Worm (Caenorhabditis elegans): ENCODE results near the gene npr-22.
A peak's percentile ranks its signal among the peaks of the same experiment; 100 is the strongest.

npr-22 gene

ce11 chrIV:8585076-8586033, 26.1 kb downstream of the npr-22 start, which contains the start of gene catp-7:
TSS of gene catp-7 (plus strand) at chrIV:8585983.
- TF ChIP-seq dao-5 (tag; optimal IDR thresholded peaks at IDR 0.05) (no peak), W03F9.2 (tag; optimal IDR thresholded peaks at IDR 0.05) (no peak), him-1 (tag; optimal IDR thresholded peaks at IDR 0.05) (no peak)

- TF ChIP-seq him-1 (tag; optimal IDR thresholded peaks at IDR 0.05), result no peak
- TF ChIP-seq W03F9.2 (tag; optimal IDR thresholded peaks at IDR 0.05), result no peak
- TF ChIP-seq dao-5 (tag; optimal IDR thresholded peaks at IDR 0.05), result no peak
These were observed 27.8 kb downstream of the npr-22 start for ce11 chrIV:8587057-8587456.

- TF ChIP-seq W03F9.2 (tag; optimal IDR thresholded peaks at IDR 0.05), result no peak
These were observed 28.4 kb downstream of the npr-22 start for ce11 chrIV:8587605-8588004.

ce11 chrIV:8595317-8595716, 36.1 kb downstream of the npr-22 start, which contains the start of gene Y59H11AR.3:
TSS of gene Y59H11AR.3 (minus strand) at chrIV:8595417.
- TF ChIP-seq W03F9.2 (tag; optimal IDR thresholded peaks at IDR 0.05), result no peak

ce11 chrIV:8595767-8596166, 36.5 kb downstream of the npr-22 start, which contains the start of gene clec-181:
TSS of gene clec-181 (plus strand) at chrIV:8596067.
- TF ChIP-seq dao-5 (tag; optimal IDR thresholded peaks at IDR 0.05), result no peak
- no peak for TF ChIP-seq him-1 (tag; optimal IDR thresholded peaks at IDR 0.05)
- no peak for TF ChIP-seq W03F9.2 (tag; optimal IDR thresholded peaks at IDR 0.05)

ce11 chrIV:8597504-8597903, 38.3 kb downstream of the npr-22 start:
- TF ChIP-seq dao-5 (tag; optimal IDR thresholded peaks at IDR 0.05) (no peak), W03F9.2 (tag; optimal IDR thresholded peaks at IDR 0.05) (no peak), him-1 (tag; optimal IDR thresholded peaks at IDR 0.05) (no peak)

ce11 chrIV:8600712-8601330, 41.6 kb downstream of the npr-22 start, which contains the start of gene Y59H11AR.4:
TSS of gene Y59H11AR.4 (minus strand) at chrIV:8600762.
- no peak for TF ChIP-seq W03F9.2 (tag; optimal IDR thresholded peaks at IDR 0.05)
- no peak for TF ChIP-seq dao-5 (tag; optimal IDR thresholded peaks at IDR 0.05)
- no peak for TF ChIP-seq him-1 (tag; optimal IDR thresholded peaks at IDR 0.05)

- TF ChIP-seq dao-5 (tag; optimal IDR thresholded peaks at IDR 0.05), result no peak
These were observed 43.6 kb downstream of the npr-22 start, which contains the start of gene Y59H11AR.10 for ce11 chrIV:8602877-8603276. TSS of gene Y59H11AR.10 (plus strand) at chrIV:8603177.

- TF ChIP-seq dao-5 (tag; optimal IDR thresholded peaks at IDR 0.05) (no peak), W03F9.2 (tag; optimal IDR thresholded peaks at IDR 0.05) (no peak), him-1 (tag; optimal IDR thresholded peaks at IDR 0.05) (no peak)
These were observed 46.0 kb downstream of the npr-22 start for ce11 chrIV:8605217-8605616.

- TF ChIP-seq him-1 (tag; optimal IDR thresholded peaks at IDR 0.05), result no peak
- no peak for TF ChIP-seq dao-5 (tag; optimal IDR thresholded peaks at IDR 0.05)
- TF ChIP-seq W03F9.2 (tag; optimal IDR thresholded peaks at IDR 0.05), result no peak
These were observed 49.0 kb downstream of the npr-22 start for ce11 chrIV:8608204-8608603.

- no peak for TF ChIP-seq W03F9.2 (tag; optimal IDR thresholded peaks at IDR 0.05)
- TF ChIP-seq him-1 (tag; optimal IDR thresholded peaks at IDR 0.05), result no peak
- TF ChIP-seq dao-5 (tag; optimal IDR thresholded peaks at IDR 0.05), result no peak
These were observed 49.7 kb downstream of the npr-22 start, which contains the start of gene F42A9.6 for ce11 chrIV:8608934-8609333. TSS of gene F42A9.6 (plus strand) at chrIV:8609234.

- TF ChIP-seq him-1 (tag; optimal IDR thresholded peaks at IDR 0.05), result no peak
- TF ChIP-seq W03F9.2 (tag; optimal IDR thresholded peaks at IDR 0.05), result peak; percentile 28
These were observed 52.8 kb downstream of the npr-22 start, which contains the start of the genes F42A9.17 and cyp-33E2 for ce11 chrIV:8611886-8612542. TSS of gene F42A9.17 (minus strand) at chrIV:8611936. TSS of gene cyp-33E2 (plus strand) at chrIV:8612334.
